Fruit fly (Drosophila melanogaster): ENCODE measurements around the gene tna.

tna gene

dm6 chr3L:10852347-10853130 is 17.2 kb downstream of the tna start (continued):
- TF ChIP-seq CG4328 (GFP tag; optimal IDR thresholded peaks at IDR 0.05) (no peak), row (GFP tag; IDR thresholded peaks at IDR 0.05) (peak; percentile 72; the same call in 2 of the 3 replicates), Kr (GFP tag; optimal IDR thresholded peaks at IDR 0.05) (peak; percentile 21), CG8924 (tag; optimal IDR thresholded peaks at IDR 0.05) (no peak), gem (tag; optimal IDR thresholded peaks at IDR 0.05) (peak; percentile 24), HLH4C (GFP tag; IDR thresholded peaks at IDR 0.05; ENCODE audit: partially characterized antibody) (no peak), Gug (GFP tag; IDR thresholded peaks at IDR 0.05) (peak; percentile 34; the same call in 2 of the 4 replicates), knrl (GFP tag; IDR thresholded peaks at IDR 0.05; ENCODE audit: partially characterized antibody) (0 out of 3 replicates have a peak, but pooled peaks have one; percentile 38), Trl (optimal IDR thresholded peaks at IDR 0.05) (peak; percentile 31 to 55), Trl (GFP tag; optimal IDR thresholded peaks at IDR 0.05) (no peak), CG6689 (GFP tag; IDR thresholded peaks at IDR 0.05) (no peak), CG10462 (GFP tag; optimal IDR thresholded peaks at IDR 0.05) (no peak), lbe (GFP tag; optimal IDR thresholded peaks at IDR 0.05) (peak; percentile 83), ato (GFP tag; IDR thresholded peaks at IDR 0.05; ENCODE audit: partially characterized antibody) (no peak), kah (GFP tag; optimal IDR thresholded peaks at IDR 0.05) (no peak), pnt (GFP tag; optimal IDR thresholded peaks at IDR 0.05) (no peak), bowl (GFP tag; IDR thresholded peaks at IDR 0.05) (no peak), CG6791 (GFP tag; IDR thresholded peaks at IDR 0.05; ENCODE audit: partially characterized antibody) (no peak), CG10959 (GFP tag; IDR thresholded peaks at IDR 0.05) (no peak), CG7928 (GFP tag; optimal IDR thresholded peaks at IDR 0.05) (no peak), pzg (GFP tag; optimal IDR thresholded peaks at IDR 0.05) (no peak), CG17359 (tag; optimal IDR thresholded peaks at IDR 0.05) (peak; percentile 31), Chrac-16 (GFP tag; optimal IDR thresholded peaks at IDR 0.05) (peak; percentile 22), trh (GFP tag; optimal IDR thresholded peaks at IDR 0.05) (no peak), Atf6 (GFP tag; IDR thresholded peaks at IDR 0.05) (no peak), CoRest (tag; optimal IDR thresholded peaks at IDR 0.05) (peak; percentile 23), CG13775 (GFP tag; optimal IDR thresholded peaks at IDR 0.05) (no peak), BEAF-32 (GFP tag; optimal IDR thresholded peaks at IDR 0.05) (no peak), zfh1 (GFP tag; IDR thresholded peaks at IDR 0.05) (no peak), Opbp (GFP tag; IDR thresholded peaks at IDR 0.05; ENCODE audit: partially characterized antibody) (0 out of 3 replicates have a peak, but pooled peaks have one; percentile 16), fd102C (GFP tag; optimal IDR thresholded peaks at IDR 0.05) (no peak), schlank (tag; optimal IDR thresholded peaks at IDR 0.05) (no peak), NfI (GFP tag; optimal IDR thresholded peaks at IDR 0.05) (no peak), CG17912 (GFP tag; optimal IDR thresholded peaks at IDR 0.05) (no peak), Hmx (GFP tag; optimal IDR thresholded peaks at IDR 0.05) (no peak), CG17385 (GFP tag; optimal IDR thresholded peaks at IDR 0.05) (no peak), ac (GFP tag; optimal IDR thresholded peaks at IDR 0.05) (no peak), pho (GFP tag; optimal IDR thresholded peaks at IDR 0.05) (peak; percentile 7), insv (GFP tag; optimal IDR thresholded peaks at IDR 0.05) (no peak), Doc2 (GFP tag; IDR thresholded peaks at IDR 0.05) (no peak), lmd (GFP tag; IDR thresholded peaks at IDR 0.05) (no peak), Antp (GFP tag; optimal IDR thresholded peaks at IDR 0.05) (no peak), CG2875 (GFP tag; optimal IDR thresholded peaks at IDR 0.05) (no peak), cwo (GFP tag; optimal IDR thresholded peaks at IDR 0.05) (no peak), eyg (GFP tag; optimal IDR thresholded peaks at IDR 0.05) (no peak), HLH54F (GFP tag; optimal IDR thresholded peaks at IDR 0.05) (no peak), Meics (GFP tag; optimal IDR thresholded peaks at IDR 0.05) (peak; percentile 9), CG2889 (GFP tag; IDR thresholded peaks at IDR 0.05) (no peak), slp2 (GFP tag; optimal IDR thresholded peaks at IDR 0.05) (no peak)

Data from whole organism, embryonic.